Fruit fly (Drosophila melanogaster) whole organism, embryonic: ENCODE data around the gene CG15741.

Experiments used
- Ada2b ChIP-seq: fragments of 200-800 bp; sonication (Bioruptor generic); IDR thresholded peaks from 2 replicates; pipeline ENCODE4 v1.3.6; 2022; ENCODE audit warnings: missing biosample characterization, missing genetic modification characterization
- Asciz ChIP-seq: fragments of 200-800 bp; sonication (Bioruptor generic); optimal IDR thresholded peaks from 2 replicates; lab custom pipeline; 2017; ENCODE audit warnings: missing biosample characterization, mild to moderate bottlenecking, missing genetic modification characterization, missing genetic modification reagents
- CG10267 ChIP-seq: fragments of 200-800 bp; sonication (Bioruptor generic); optimal IDR thresholded peaks from 2 replicates; lab custom pipeline; 2018; ENCODE audit warnings: missing biosample characterization, mild to moderate bottlenecking, missing genetic modification characterization, moderate library complexity
- CG10979 ChIP-seq: fragments of 200-800 bp; sonication (Bioruptor generic); optimal IDR thresholded peaks from 2 replicates; lab custom pipeline; 2018; ENCODE audit warnings: missing biosample characterization, mild to moderate bottlenecking, missing genetic modification characterization, moderate library complexity
- CG13624 ChIP-seq: fragments of 200-800 bp; sonication (Bioruptor generic); optimal IDR thresholded peaks from 2 replicates; lab custom pipeline; 2016; ENCODE audit warnings: missing biosample characterization, missing genetic modification characterization
- CG13775 ChIP-seq: fragments of 200-800 bp; sonication (Bioruptor generic); optimal IDR thresholded peaks from 3 replicates; lab custom pipeline; 2017; ENCODE audit warnings: missing biosample characterization, mild to moderate bottlenecking, missing genetic modification characterization
- CG14667 ChIP-seq: fragments of 200-800 bp; sonication (Bioruptor generic); IDR thresholded peaks from 2 replicates; pipeline ENCODE4 v1.3.6; 2022; ENCODE audit warnings: missing biosample characterization, missing genetic modification characterization
- CG14710 ChIP-seq: fragments of 200-800 bp; sonication (Bioruptor generic); optimal IDR thresholded peaks from 3 replicates; lab custom pipeline; 2019; ENCODE audit warnings: missing biosample characterization, mild to moderate bottlenecking, missing genetic modification characterization, moderate library complexity
- CG17359 ChIP-seq: fragments of 200-800 bp; sonication (Bioruptor generic); optimal IDR thresholded peaks from 3 replicates; lab custom pipeline; 2018; ENCODE audit warnings: missing biosample characterization, mild to moderate bottlenecking, missing genetic modification characterization, moderate library complexity
- CG17568 ChIP-seq: fragments of 200-800 bp; sonication (Bioruptor generic); optimal IDR thresholded peaks from 2 replicates; lab custom pipeline; 2018; ENCODE audit warnings: missing biosample characterization, mild to moderate bottlenecking, missing genetic modification characterization, moderate library complexity
- CG18599 ChIP-seq: fragments of 200-800 bp; sonication (Bioruptor generic); optimal IDR thresholded peaks from 3 replicates; lab custom pipeline; 2017; ENCODE audit warnings: missing biosample characterization, missing genetic modification characterization, mild to moderate bottlenecking, moderate library complexity, missing genetic modification reagents
- CG2875 ChIP-seq: fragments of 200-800 bp; sonication (Bioruptor generic); optimal IDR thresholded peaks from 2 replicates; lab custom pipeline; 2017; ENCODE audit warnings: missing biosample characterization, mild to moderate bottlenecking, missing genetic modification characterization, missing genetic modification reagents
- CG3065 ChIP-seq: fragments of 200-800 bp; sonication (Bioruptor generic); optimal IDR thresholded peaks from 2 replicates; lab custom pipeline; 2016; ENCODE audit warnings: missing biosample characterization, missing genetic modification characterization
- CG31441 ChIP-seq: fragments of 200-800 bp; sonication (Bioruptor generic); IDR thresholded peaks from 2 replicates; pipeline ENCODE4 v1.3.6; 2022; ENCODE audit warnings: missing biosample characterization, missing genetic modification characterization
- CG3838 ChIP-seq: fragments of 200-800 bp; sonication (Bioruptor generic); optimal IDR thresholded peaks from 3 replicates; lab custom pipeline; 2016; ENCODE audit warnings: missing biosample characterization, missing genetic modification characterization
- CG4328 ChIP-seq: fragments of 200-800 bp; sonication (Bioruptor generic); optimal IDR thresholded peaks from 3 replicates; lab custom pipeline; 2017; ENCODE audit warnings: missing biosample characterization, missing genetic modification reagents, missing genetic modification characterization
- CG6654 ChIP-seq: fragments of 200-800 bp; sonication (Bioruptor generic); optimal IDR thresholded peaks from 2 replicates; lab custom pipeline; 2017; ENCODE audit warnings: missing biosample characterization, mild to moderate bottlenecking, missing genetic modification characterization
- CG6689 ChIP-seq: fragments of 200-800 bp; sonication (Bioruptor generic); IDR thresholded peaks from 2 replicates; pipeline ENCODE4 v1.3.6; 2022; ENCODE audit warnings: missing biosample characterization, missing genetic modification characterization
- CG8944 ChIP-seq: fragments of 200-800 bp; sonication (Bioruptor generic); optimal IDR thresholded peaks from 3 replicates; lab custom pipeline; 2016; ENCODE audit warnings: missing biosample characterization, missing genetic modification characterization
- CG9437 ChIP-seq: fragments of 200-800 bp; sonication (Bioruptor generic); optimal IDR thresholded peaks from 2 replicates; lab custom pipeline; 2018; ENCODE audit warnings: missing biosample characterization, mild to moderate bottlenecking, missing genetic modification characterization
- CG9609 ChIP-seq: fragments of 200-800 bp; sonication (Bioruptor generic); optimal IDR thresholded peaks from 3 replicates; lab custom pipeline; 2016; ENCODE audit warnings: missing biosample characterization, missing genetic modification characterization
- CG9817 ChIP-seq: fragments of 200-800 bp; sonication (Bioruptor generic); optimal IDR thresholded peaks from 2 replicates; lab custom pipeline; 2018; ENCODE audit warnings: missing biosample characterization, mild to moderate bottlenecking, missing genetic modification characterization, moderate library complexity
- CHES-1-like ChIP-seq: fragments of 200-800 bp; sonication (Bioruptor generic); optimal IDR thresholded peaks from 2 replicates; lab custom pipeline; 2016; ENCODE audit warnings: missing biosample characterization, missing genetic modification characterization
- Deaf1 ChIP-seq: fragments of 200-800 bp; optimal IDR thresholded peaks from 3 replicates; lab custom pipeline; 2019; ENCODE audit warnings: missing biosample characterization, mild to moderate bottlenecking, missing genetic modification characterization, moderate library complexity
- Dfd ChIP-seq, 2 experiments: fragments of >200 bp; optimal IDR thresholded peaks; 2 replicates each; lab custom pipeline; 2017; ENCODE audit warnings: missing biosample characterization in 2 of 2, missing genetic modification characterization in 2 of 2
- Fer3 ChIP-seq: fragments of 200-800 bp; sonication (Bioruptor generic); optimal IDR thresholded peaks from 2 replicates; lab custom pipeline; 2018; ENCODE audit warnings: missing biosample characterization, mild to moderate bottlenecking, missing genetic modification characterization, moderate library complexity
- H2.0 ChIP-seq: fragments of 200-800 bp; sonication (Bioruptor generic); IDR thresholded peaks from 2 replicates; pipeline ENCODE4 v1.3.6; 2022; ENCODE audit warnings: missing biosample characterization, missing genetic modification characterization
- Kr ChIP-seq: fragments of 200-800 bp; sonication (Bioruptor generic); optimal IDR thresholded peaks from 2 replicates; lab custom pipeline; 2017; ENCODE audit warnings: missing biosample characterization, mild to moderate bottlenecking, missing genetic modification characterization
- MTF-1 ChIP-seq: fragments of 200-800 bp; sonication (Bioruptor generic); optimal IDR thresholded peaks from 2 replicates; lab custom pipeline; 2018; ENCODE audit warnings: missing biosample characterization, mild to moderate bottlenecking, missing genetic modification characterization, borderline replicate concordance
- Rfx ChIP-seq: fragments of 200-800 bp; sonication (Bioruptor generic); IDR thresholded peaks from 2 replicates; pipeline ENCODE4 v1.3.6; 2022; ENCODE audit warnings: missing biosample characterization, missing genetic modification characterization
- Sox100B ChIP-seq: fragments of 200-800 bp; sonication (Bioruptor generic); optimal IDR thresholded peaks from 3 replicates; lab custom pipeline; 2018; ENCODE audit warnings: missing biosample characterization, mild to moderate bottlenecking, missing genetic modification characterization
- Ssrp ChIP-seq: fragments of 200-800 bp; sonication (Bioruptor generic); optimal IDR thresholded peaks from 2 replicates; lab custom pipeline; 2018; ENCODE audit warnings: missing biosample characterization, mild to moderate bottlenecking, missing genetic modification characterization, moderate library complexity
- Tbp ChIP-seq: fragments of >200 bp; optimal IDR thresholded peaks from 2 replicates; lab custom pipeline; 2018; ENCODE audit warnings: missing biosample characterization, missing genetic modification characterization
- Xbp1 ChIP-seq: fragments of 200-800 bp; sonication (Bioruptor generic); optimal IDR thresholded peaks from 3 replicates; lab custom pipeline; 2016; ENCODE audit warnings: missing biosample characterization, mild to moderate bottlenecking, missing genetic modification characterization
- Xrp1 ChIP-seq: fragments of 200-800 bp; sonication (Bioruptor generic); IDR thresholded peaks from 2 replicates; pipeline ENCODE4 v1.3.6; 2022; ENCODE audit warnings: missing biosample characterization, missing genetic modification characterization
- az2 ChIP-seq: fragments of 200-800 bp; sonication (Bioruptor generic); optimal IDR thresholded peaks from 3 replicates; lab custom pipeline; 2016; ENCODE audit warnings: missing biosample characterization, missing genetic modification characterization
- bcd ChIP-seq: fragments of 200-800 bp; sonication (Bioruptor generic); optimal IDR thresholded peaks from 2 replicates; lab custom pipeline; 2017; ENCODE audit warnings: missing biosample characterization, mild to moderate bottlenecking, missing genetic modification characterization
- cwo ChIP-seq: fragments of 200-800 bp; sonication (Bioruptor generic); optimal IDR thresholded peaks from 3 replicates; lab custom pipeline; 2017; ENCODE audit warnings: missing biosample characterization, missing genetic modification characterization, mild to moderate bottlenecking, moderate library complexity, missing genetic modification reagents
- grau ChIP-seq: fragments of 200-800 bp; optimal IDR thresholded peaks from 3 replicates; lab custom pipeline; 2019; ENCODE audit warnings: missing biosample characterization, mild to moderate bottlenecking, missing genetic modification characterization, moderate library complexity
- odd ChIP-seq: fragments of 200-800 bp; sonication (Bioruptor generic); optimal IDR thresholded peaks from 2 replicates; lab custom pipeline; 2017; ENCODE audit warnings: missing biosample characterization, mild to moderate bottlenecking, missing genetic modification characterization
- phol ChIP-seq: fragments of 200-800 bp; sonication (Bioruptor generic); optimal IDR thresholded peaks from 3 replicates; lab custom pipeline; 2018; ENCODE audit warnings: missing biosample characterization, mild to moderate bottlenecking, missing genetic modification characterization, moderate library complexity
- pnt ChIP-seq: fragments of 200-800 bp; sonication (Bioruptor generic); optimal IDR thresholded peaks from 3 replicates; lab custom pipeline; 2016; ENCODE audit warnings: missing biosample characterization, missing genetic modification characterization
- row ChIP-seq: fragments of 200-800 bp; sonication (Bioruptor generic); IDR thresholded peaks from 3 replicates; pipeline ENCODE4 v1.3.6; 2022; ENCODE audit warnings: missing biosample characterization, missing genetic modification characterization
- salm ChIP-seq: fragments of 200-800 bp; sonication (Bioruptor generic); optimal IDR thresholded peaks from 2 replicates; lab custom pipeline; 2018; ENCODE audit warnings: missing biosample characterization, mild to moderate bottlenecking, missing genetic modification characterization
- shn ChIP-seq: fragments of 200-800 bp; sonication (Bioruptor generic); optimal IDR thresholded peaks from 3 replicates; lab custom pipeline; 2016; ENCODE audit warnings: missing biosample characterization, missing genetic modification characterization
- sisA ChIP-seq: fragments of 200-800 bp; sonication (Bioruptor generic); IDR thresholded peaks from 2 replicates; pipeline ENCODE4 v1.3.6; 2022; ENCODE audit warnings: missing biosample characterization, missing genetic modification characterization
- sna ChIP-seq: fragments of 200-800 bp; sonication (Bioruptor generic); IDR thresholded peaks from 2 replicates; pipeline ENCODE4 v1.3.6; 2022; ENCODE audit warnings: missing biosample characterization, missing genetic modification characterization; ENCODE audit not compliant: partially characterized antibody
- tgo ChIP-seq: fragments of 200-800 bp; sonication (Bioruptor generic); IDR thresholded peaks from 3 replicates; pipeline ENCODE4 v1.3.6; 2022; ENCODE audit warnings: missing biosample characterization, missing genetic modification characterization
- zen ChIP-seq: fragments of 200-800 bp; sonication (Bioruptor generic); optimal IDR thresholded peaks from 3 replicates; lab custom pipeline; 2018; ENCODE audit warnings: missing biosample characterization, mild to moderate bottlenecking, missing genetic modification characterization, moderate library complexity
- zfh1 ChIP-seq: fragments of 200-800 bp; sonication (Bioruptor generic); IDR thresholded peaks from 3 replicates; pipeline ENCODE4 v1.3.6; 2022; ENCODE audit warnings: missing biosample characterization, missing genetic modification characterization
- zfh2 ChIP-seq: fragments of 200-800 bp; sonication (Bioruptor generic); optimal IDR thresholded peaks from 2 replicates; lab custom pipeline; 2016; ENCODE audit warnings: missing biosample characterization, missing genetic modification characterization

CG15741 gene

DNA sequence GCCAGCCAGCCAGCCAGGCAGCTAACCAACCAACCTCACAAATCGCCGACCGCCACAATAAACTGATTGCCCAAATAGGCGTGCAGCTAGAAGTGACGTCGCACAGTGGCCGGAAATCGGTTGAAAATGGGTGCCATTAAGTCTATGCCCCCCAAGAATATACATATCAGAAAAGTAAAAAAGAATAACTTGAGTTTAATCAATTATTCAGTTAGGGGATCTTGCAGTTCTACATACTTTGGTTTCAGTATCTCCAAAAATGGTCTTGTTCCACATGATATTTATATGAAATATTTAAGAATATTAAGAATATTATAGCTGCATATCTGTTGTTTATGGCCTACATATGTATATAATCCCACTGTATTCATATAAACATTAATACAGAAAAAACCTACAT lies 47.5 kb upstream of the CG15741 start (continued):
- TF ChIP-seq phol (tag; lab: Kevin White, UChicago) (peak; percentile 48), Sox100B (peak; percentile 51), zfh2 (GFP tag; lab: Kevin White, UChicago) (peak; percentile 17), Asciz (GFP tag; lab: Kevin White, UChicago) (no peak), CG17359 (tag; lab: Kevin White, UChicago) (peak; percentile 37), CHES-1-like (GFP tag; lab: Kevin White, UChicago) (no peak), CG14667 (no peak), salm (tag; lab: Kevin White, UChicago) (peak; percentile 16), odd (peak; percentile 30), zen (tag; lab: Kevin White, UChicago) (no peak), Dfd (GFP tag; optimal IDR thresholded peaks at IDR 0.05; lab: Kevin White, UChicago) (no peak), CG13624 (GFP tag; lab: Kevin White, UChicago) (no peak), sna (GFP tag; lab: Robert Waterston, UW) (no peak), Xrp1 (peak; percentile 48; the same call in 1 of the 2 replicates), CG6654 (GFP tag; lab: Kevin White, UChicago) (no peak), CG10979 (tag; lab: Kevin White, UChicago) (peak; percentile 18), Tbp (GFP tag; lab: Kevin White, UChicago) (no peak), CG31441 (GFP tag; lab: Robert Waterston, UW) (0 out of 2 replicates have a peak, but pooled peaks have one; percentile 33), CG2875 (GFP tag; lab: Kevin White, UChicago) (no peak), CG14710 (tag; lab: Kevin White, UChicago) (no peak), row (GFP tag; lab: Robert Waterston, UW) (peak; percentile 79), CG18599 (peak; percentile 57), CG17568 (GFP tag; lab: Kevin White, UChicago) (no peak), CG3838 (GFP tag; lab: Kevin White, UChicago) (no peak), Xbp1 (peak; percentile 33), CG9817 (tag; lab: Kevin White, UChicago) (peak; percentile 54), CG6689 (peak; percentile 33; the same call in 1 of the 2 replicates), CG13775 (peak; percentile 26), CG4328 (peak; percentile 46), CG9609 (GFP tag; lab: Kevin White, UChicago) (no peak), Ssrp (tag; lab: Kevin White, UChicago) (peak; percentile 3), tgo (GFP tag; lab: Robert Waterston, UW) (no peak), Ada2b (GFP tag; lab: Robert Waterston, UW) (peak; percentile 26; the same call in 1 of the 2 replicates), az2 (GFP tag; lab: Kevin White, UChicago) (peak; percentile 20), Deaf1 (peak; percentile 39), CG10267 (tag; lab: Kevin White, UChicago) (peak; percentile 6), zfh1 (GFP tag; lab: Robert Waterston, UW) (no peak), CG9437 (GFP tag; lab: Kevin White, UChicago) (peak; percentile 16), CG3065 (GFP tag; lab: Kevin White, UChicago) (no peak), Kr (GFP tag; lab: Kevin White, UChicago) (no peak), bcd (GFP tag; lab: Kevin White, UChicago) (peak; percentile 48), Fer3 (tag; lab: Kevin White, UChicago) (peak; percentile 43), shn (GFP tag; lab: Kevin White, UChicago) (no peak), MTF-1 (peak; percentile 8), cwo (peak; percentile 46), grau (tag; lab: Kevin White, UChicago) (peak; percentile 67), pnt (no peak), CG8944 (GFP tag; lab: Kevin White, UChicago) (no peak), H2.0 (GFP tag; lab: Robert Waterston, UW) (0 out of 2 replicates have a peak, but pooled peaks have one; percentile 17), Rfx (GFP tag; lab: Robert Waterston, UW) (peak; percentile 58), sisA (GFP tag; lab: Robert Waterston, UW) (no peak)
